Worm (Caenorhabditis elegans): ENCODE data around the gene arp-1.

Gene arp-1

DNA sequence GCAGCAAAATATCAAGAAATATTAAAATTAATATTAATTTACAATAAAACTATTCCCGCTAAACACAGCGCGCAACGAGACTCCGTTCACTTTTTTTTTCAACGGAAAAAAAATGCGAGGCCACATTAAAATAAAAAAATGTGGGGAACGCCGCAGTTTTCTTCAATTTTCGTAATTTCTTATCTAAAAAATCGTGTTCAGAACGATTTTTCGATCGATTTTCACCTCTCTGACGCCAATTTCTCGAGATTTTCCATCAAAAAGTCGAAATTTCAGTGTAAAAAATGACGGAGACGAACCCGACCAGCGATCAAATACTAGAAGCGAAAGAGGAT, 30.2 kb upstream of the arp-1 start, which contains the start of gene Y53F4B.21:
Gene Y53F4B.21 (plus strand): TSS at position 285 of the 335 bp plus-strand sequence.
- TF ChIP-seq T20F7.1 (GFP tag; optimal IDR thresholded peaks at IDR 0.05) (peak; percentile 92), Y75B8A.6 (GFP tag; IDR thresholded peaks at IDR 0.05) (no peak)

DNA sequence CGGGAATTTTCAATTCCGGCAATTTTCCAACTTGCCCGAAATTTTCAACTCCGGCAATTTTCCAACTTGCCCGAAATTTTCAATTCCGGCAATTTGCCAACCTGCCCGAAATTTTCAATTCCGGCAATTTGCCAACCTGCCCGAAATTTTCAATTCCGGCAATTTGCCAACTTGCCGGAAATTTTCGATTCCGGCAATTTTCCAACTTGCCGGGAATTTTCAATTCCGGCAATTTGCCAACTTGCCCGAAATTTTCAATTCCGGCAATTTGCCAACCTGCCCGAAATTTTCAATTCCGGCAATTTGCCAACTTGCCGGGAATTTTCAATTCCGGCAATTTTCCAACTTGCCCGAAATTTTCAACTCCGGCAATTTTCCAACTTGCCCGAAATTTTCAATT, 23.8 kb upstream of the arp-1 start:
- TF ChIP-seq egl-43 (GFP tag; IDR thresholded peaks at IDR 0.05), result peak; percentile 49; the same call in 1 of the 2 replicates
- 0 out of 2 replicates have a peak, but pooled peaks have one; percentile 56 for TF ChIP-seq nhr-42 (GFP tag; IDR thresholded peaks at IDR 0.05)
- peak; percentile 7; the same call in 1 of the 2 replicates for TF ChIP-seq ZK337.2 (GFP tag; IDR thresholded peaks at IDR 0.05)
- TF ChIP-seq Y48G9A.11 (GFP tag; IDR thresholded peaks at IDR 0.05), result 0 out of 2 replicates have a peak, but pooled peaks have one; percentile 10

DNA sequence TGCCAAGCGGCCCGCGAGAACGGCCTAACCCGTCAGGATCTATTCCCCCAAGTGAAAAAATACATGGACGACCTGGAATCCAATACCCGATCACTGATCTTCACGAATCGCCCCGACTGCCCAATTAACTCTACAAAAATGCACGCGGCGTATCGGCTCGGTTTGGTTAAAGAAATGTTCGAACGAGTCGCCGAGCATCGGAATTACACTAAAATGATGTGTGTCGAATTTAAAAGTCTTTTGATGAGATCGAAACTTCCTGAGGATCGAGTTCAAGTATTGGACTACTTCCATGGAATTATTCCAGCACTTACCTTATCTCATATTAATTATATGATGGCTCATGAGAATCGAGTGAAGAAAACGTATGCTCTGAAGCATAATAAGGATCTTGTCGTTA, 12.9 kb upstream of the arp-1 start:
- no peak for TF ChIP-seq hlh-30 (tag; optimal IDR thresholded peaks at IDR 0.05; ENCODE audit: insufficient read depth)
- peak; percentile 93 for TF ChIP-seq aha-1 (tag)

ce11 chrII:15109844-15110243, 10.3 kb upstream of the arp-1 start, which contains the start of gene Y53F4B.39:
Gene Y53F4B.39, plus strand, starts transcription at chrII:15110144.
- TF ChIP-seq unc-62 (GFP tag; optimal IDR thresholded peaks at IDR 0.05 in 1 of 2) (peak in 1 of 2 experiments; percentile 26), unc-62 (tag; optimal IDR thresholded peaks at IDR 0.05) (no peak), tag-97 (GFP tag; IDR thresholded peaks at IDR 0.05) (no peak), lin-38 (GFP tag; IDR thresholded peaks at IDR 0.05) (no peak), lin-13 (GFP tag; optimal IDR thresholded peaks at IDR 0.05) (no peak), cey-2 (tag; optimal IDR thresholded peaks at IDR 0.05; ENCODE audit: borderline replicate concordance, insufficient read depth) (no peak), nhr-6 (tag; optimal IDR thresholded peaks at IDR 0.05) (no peak), mxl-2 (GFP tag; conservative IDR thresholded peaks at IDR 0.05) (no peak)

DNA sequence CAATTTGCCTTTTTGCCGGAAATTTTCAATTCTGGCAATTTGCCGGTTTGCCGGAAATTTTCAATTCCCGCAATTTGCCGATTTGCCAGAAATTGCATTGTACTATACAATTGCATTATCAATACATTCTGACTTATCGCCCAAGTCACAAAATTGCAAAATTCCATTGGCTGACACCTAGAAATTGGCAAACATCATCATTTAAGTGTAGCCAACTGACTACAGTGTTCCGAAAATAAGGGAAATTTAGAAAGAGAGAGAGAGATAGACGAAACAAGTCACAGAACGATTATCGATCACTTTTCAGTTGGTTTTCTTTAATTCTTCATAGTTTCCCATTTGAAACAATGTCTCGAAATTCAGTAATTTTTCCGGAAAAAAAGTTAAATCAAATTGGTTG, 8.7 kb upstream of the arp-1 start:
- TF ChIP-seq unc-62 (GFP tag; optimal IDR thresholded peaks at IDR 0.05 in 1 of 2), result peak in 1 of 2 experiments; percentile 19
- TF ChIP-seq unc-62 (tag; optimal IDR thresholded peaks at IDR 0.05), result no peak
- TF ChIP-seq mes-2 (tag; optimal IDR thresholded peaks at IDR 0.05; ENCODE audit: poor library complexity, severe bottlenecking), result peak; percentile 31
- peak in 1 of 2 experiments; percentile 27 for TF ChIP-seq lsy-2 (tag; optimal IDR thresholded peaks at IDR 0.05)
- TF ChIP-seq dmd-6 (GFP tag; IDR thresholded peaks at IDR 0.05), result peak; percentile 77
- TF ChIP-seq hlh-30 (tag; optimal IDR thresholded peaks at IDR 0.05; ENCODE audit: insufficient read depth), result peak; percentile 9
- peak; percentile 93 for TF ChIP-seq nhr-28 (tag; optimal IDR thresholded peaks at IDR 0.05)
- no peak for TF ChIP-seq daf-16 (GFP tag; optimal IDR thresholded peaks at IDR 0.05)
- TF ChIP-seq daf-16 (tag; optimal IDR thresholded peaks at IDR 0.05), result peak; percentile 84
- 0 out of 2 replicates have a peak, but pooled peaks have one; percentile 24 for TF ChIP-seq lin-1 (GFP tag; IDR thresholded peaks at IDR 0.05)
- TF ChIP-seq lim-7 (GFP tag; IDR thresholded peaks at IDR 0.05), result no peak
- TF ChIP-seq ctbp-1 (GFP tag; IDR thresholded peaks at IDR 0.05), result no peak
- TF ChIP-seq zfp-3 (GFP tag; conservative IDR thresholded peaks at IDR 0.05), result no peak
- no peak for TF ChIP-seq zfp-2 (tag; optimal IDR thresholded peaks at IDR 0.05)
- TF ChIP-seq dve-1 (tag; optimal IDR thresholded peaks at IDR 0.05; ENCODE audit: insufficient read depth), result peak; percentile 66
- peak; percentile 11 for TF ChIP-seq nhr-11 (tag; optimal IDR thresholded peaks at IDR 0.05)
- TF ChIP-seq pqm-1 (tag; optimal IDR thresholded peaks at IDR 0.05), result peak; percentile 35
- peak; percentile 68 for TF ChIP-seq hlh-11 (tag; optimal IDR thresholded peaks at IDR 0.05)
- TF ChIP-seq nhr-77 (tag; optimal IDR thresholded peaks at IDR 0.05), result peak; percentile 97
- TF ChIP-seq nhr-41 (GFP tag; IDR thresholded peaks at IDR 0.05), result no peak
- peak; percentile 9 for TF ChIP-seq mxl-3 (GFP tag; optimal IDR thresholded peaks at IDR 0.05)
- TF ChIP-seq nhr-42 (GFP tag; IDR thresholded peaks at IDR 0.05), result peak; percentile 66; the same call in 1 of the 2 replicates

Measured in whole organism, L4 larva.